Fruit fly (Drosophila melanogaster): ENCODE data around the gene grp.

DNA sequence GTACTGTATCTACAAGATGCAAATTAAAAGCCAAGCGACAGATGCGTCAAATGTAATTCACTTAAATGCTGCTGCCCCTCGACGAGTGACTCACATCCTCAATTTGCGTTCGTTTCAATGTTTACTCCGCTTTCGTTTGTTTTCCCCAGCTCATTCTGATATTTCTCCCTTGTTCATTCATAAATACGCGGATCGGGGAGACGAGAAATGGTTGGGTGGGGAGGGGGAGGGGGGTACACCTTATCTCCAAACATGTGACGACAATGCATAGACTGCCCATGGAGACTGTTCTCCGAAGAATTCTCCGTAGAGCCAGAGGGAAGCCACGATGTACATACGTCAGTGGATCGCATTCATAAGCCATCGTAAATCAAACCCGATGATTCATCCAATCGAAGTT, 42.5 kb upstream of the grp start:
- TF ChIP-seq sim (GFP tag; IDR thresholded peaks at IDR 0.05) (no peak), Dp (GFP tag; optimal IDR thresholded peaks at IDR 0.05) (no peak), CG11695 (GFP tag; IDR thresholded peaks at IDR 0.05) (no peak), chn (GFP tag; optimal IDR thresholded peaks at IDR 0.05) (no peak), CG14860 (GFP tag; IDR thresholded peaks at IDR 0.05; ENCODE audit: partially characterized antibody) (no peak), Chrac-16 (GFP tag; optimal IDR thresholded peaks at IDR 0.05) (no peak), CG7556 (GFP tag; optimal IDR thresholded peaks at IDR 0.05) (no peak)
